Worm (Caenorhabditis elegans) whole organism, L4 larva: ENCODE measurements around the gene C39E9.8.

Experiments
- aly-2 ChIP-seq: sonication (generic microtip); optimal IDR thresholded peaks from 2 replicates; lab custom pipeline; 2018; ENCODE audit warnings: missing biosample characterization, missing genetic modification characterization
- ceh-82 ChIP-seq: sonication (generic microtip); optimal IDR thresholded peaks from 2 replicates; lab custom pipeline; 2017; ENCODE audit warnings: missing biosample characterization, missing genetic modification characterization
- dmd-6 ChIP-seq: fragments of 200-800 bp; sonication (Bioruptor generic); IDR thresholded peaks from 2 replicates; pipeline ENCODE4 v1.3.6; 2022; ENCODE audit warnings: missing genetic modification reagents, missing genetic modification characterization, missing compliant biosample characterization
- dpl-1 ChIP-seq: fragments of 150-350 bp; optimal IDR thresholded peaks from 2 replicates; lab custom pipeline; 2014; ENCODE audit warnings: missing biosample characterization, missing genetic modification reagents, missing genetic modification characterization
- mep-1 ChIP-seq: fragments of 150-350 bp; sonication (generic microtip); optimal IDR thresholded peaks from 3 replicates; lab custom pipeline; 2014; ENCODE audit warnings: missing biosample characterization, missing genetic modification characterization
- nhr-11 ChIP-seq: fragments of 150-350 bp; optimal IDR thresholded peaks from 2 replicates; lab custom pipeline; 2014; ENCODE audit warnings: missing biosample characterization, missing genetic modification characterization
- nhr-237 ChIP-seq: sonication (generic microtip); optimal IDR thresholded peaks from 2 replicates; lab custom pipeline; 2017; ENCODE audit warnings: missing biosample characterization, missing genetic modification characterization
- nhr-28 ChIP-seq: fragments of 150-350 bp; optimal IDR thresholded peaks from 2 replicates; lab custom pipeline; 2014; ENCODE audit warnings: missing biosample characterization, missing genetic modification characterization
- nhr-41 ChIP-seq: fragments of 200-800 bp; sonication (Bioruptor generic); IDR thresholded peaks from 2 replicates; pipeline ENCODE4 v1.3.6; 2022; ENCODE audit warnings: missing genetic modification reagents, missing genetic modification characterization, missing compliant biosample characterization
- pha-4 ChIP-seq, 2 experiments: fragments of 150-350 bp in 1 of 2; fragments of 200-800 bp in 1 of 2; sonication (Bioruptor generic) in 1 of 2; IDR thresholded peaks in 1 of 2; optimal IDR thresholded peaks in 1 of 2; 2 replicates each; pipeline versions ENCODE4 v1.3.6 to Lab custom; 2014 to 2022; ENCODE audit warnings: missing genetic modification characterization in 2 of 2, missing genetic modification reagents in 2 of 2, missing biosample characterization in 1 of 2, missing compliant biosample characterization in 1 of 2
- pqm-1 ChIP-seq: sonication (generic microtip); optimal IDR thresholded peaks from 2 replicates; lab custom pipeline; 2017; ENCODE audit warnings: missing biosample characterization, missing genetic modification characterization
- unc-62 ChIP-seq, 3 experiments: fragments of 150-350 bp in 1 of 3; sonication (generic microtip); optimal IDR thresholded peaks in 2 of 3; peaks in 1 of 3; 1 replicate in 1 of 3; 2 replicates in 2 of 3; lab custom pipeline; 2014 to 2017; ENCODE audit warnings: missing biosample characterization in 3 of 3, missing genetic modification characterization in 3 of 3, missing genetic modification reagents in 3 of 3, missing genotype in 1 of 3

DNA sequence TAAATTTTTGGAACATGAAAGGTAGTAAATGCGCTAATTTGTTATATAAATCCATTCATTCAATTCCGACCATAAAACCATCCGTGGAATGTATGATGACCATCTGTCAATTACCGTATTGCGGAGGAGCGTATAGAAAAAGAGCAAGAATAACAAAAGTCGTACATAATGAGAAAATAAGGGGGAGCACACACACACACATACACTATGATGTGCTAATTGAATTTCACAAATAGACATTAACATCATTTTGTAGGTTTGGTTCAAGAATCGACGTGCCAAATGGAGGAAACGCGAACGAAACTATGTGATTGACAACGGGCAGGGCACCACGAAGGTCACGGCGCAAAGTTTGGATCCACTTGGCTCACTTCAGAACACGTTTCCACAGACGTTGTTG, 42.1 kb downstream of the C39E9.8 start:
- no peak for TF ChIP-seq nhr-28 (tag; lab: Kevin White, UChicago)
- no peak for TF ChIP-seq unc-62 (GFP tag; optimal IDR thresholded peaks at IDR 0.05 in 1 of 2; lab: Kevin White, UChicago)
- no peak for TF ChIP-seq unc-62 (tag; optimal IDR thresholded peaks at IDR 0.05; lab: Kevin White, UChicago)
- TF ChIP-seq dpl-1 (GFP tag; lab: Kevin White, UChicago), result no peak
- TF ChIP-seq nhr-11 (tag; lab: Kevin White, UChicago), result no peak
- TF ChIP-seq nhr-41 (GFP tag; lab: Robert Waterston, UW), result no peak
- no peak for TF ChIP-seq mep-1 (tag; lab: Kevin White, UChicago)
- no peak for TF ChIP-seq dmd-6 (GFP tag; lab: Robert Waterston, UW)
- TF ChIP-seq ceh-82 (tag; lab: Kevin White, UChicago), result no peak
- no peak for TF ChIP-seq pha-4 (GFP tag; IDR thresholded peaks at IDR 0.05; lab: Robert Waterston, UW)
- no peak for TF ChIP-seq pha-4 (tag; optimal IDR thresholded peaks at IDR 0.05; lab: Kevin White, UChicago)
- no peak for TF ChIP-seq aly-2 (tag; lab: Kevin White, UChicago)
- no peak for TF ChIP-seq nhr-237 (tag; lab: Kevin White, UChicago)
- no peak for TF ChIP-seq pqm-1 (tag; lab: Kevin White, UChicago)
